Worm (Caenorhabditis elegans): Measurements from ENCODE around the gene Y71H2AR.2.

- no peak for TF ChIP-seq unc-130 (GFP tag; optimal IDR thresholded peaks at IDR 0.05)
- TF ChIP-seq F55B11.4 (tag; optimal IDR thresholded peaks at IDR 0.05; ENCODE audit: borderline replicate concordance, insufficient read depth): no peak
- TF ChIP-seq lsy-27 (tag; optimal IDR thresholded peaks at IDR 0.05; ENCODE audit: borderline replicate concordance, insufficient read depth): no peak
- TF ChIP-seq ets-4 (GFP tag; optimal IDR thresholded peaks at IDR 0.05): no peak
- peak; percentile 82 for TF ChIP-seq madf-6 (GFP tag; IDR thresholded peaks at IDR 0.05)
- TF ChIP-seq ama-1 (optimal IDR thresholded peaks at IDR 0.05): no peak
- no peak for TF ChIP-seq ama-1 (GFP tag; optimal IDR thresholded peaks at IDR 0.05)
- peak; percentile 78 for TF ChIP-seq lsl-1 (GFP tag; optimal IDR thresholded peaks at IDR 0.05)
- TF ChIP-seq let-526 (GFP tag; IDR thresholded peaks at IDR 0.05): no peak
- TF ChIP-seq pha-4 (tag; optimal IDR thresholded peaks at IDR 0.05): peak; percentile 17
- TF ChIP-seq madf-10 (tag; optimal IDR thresholded peaks at IDR 0.05): no peak
- TF ChIP-seq let-607 (tag; optimal IDR thresholded peaks at IDR 0.05): no peak
- TF ChIP-seq dpl-1 (GFP tag; optimal IDR thresholded peaks at IDR 0.05): peak; percentile 28
- TF ChIP-seq ztf-3 (GFP tag; optimal IDR thresholded peaks at IDR 0.05): no peak
These were observed 25.7 kb downstream of the Y71H2AR.2 start, which contains the start of gene tufm-1 for ce11 chrIII:2814919-2815554.
